Fruit fly (Drosophila melanogaster) whole organism, embryonic: Measurements from ENCODE around the gene Gnpat.

Source experiments
- Antp ChIP-seq: fragments of 200-800 bp; sonication (Bioruptor generic); optimal IDR thresholded peaks from 3 replicates; lab custom pipeline; 2016; ENCODE audit warnings: missing biosample characterization, missing genetic modification characterization
- Atf-2 ChIP-seq: fragments of 200-800 bp; sonication (Bioruptor generic); optimal IDR thresholded peaks from 2 replicates; lab custom pipeline; 2016; ENCODE audit warnings: missing biosample characterization, missing genetic modification characterization
- Bdp1 ChIP-seq: fragments of 200-800 bp; sonication (Bioruptor generic); optimal IDR thresholded peaks from 3 replicates; lab custom pipeline; 2016; ENCODE audit warnings: missing biosample characterization, missing genetic modification characterization
- CG10321 ChIP-seq: fragments of 200-800 bp; sonication (Bioruptor generic); IDR thresholded peaks from 2 replicates; pipeline ENCODE4 v1.3.6; 2022; ENCODE audit warnings: missing biosample characterization, missing genetic modification characterization
- CG1233 ChIP-seq: fragments of 200-800 bp; sonication (Bioruptor generic); optimal IDR thresholded peaks from 4 replicates; lab custom pipeline; 2018; ENCODE audit warnings: missing biosample characterization, mild to moderate bottlenecking, missing genetic modification characterization
- CG13424 ChIP-seq: fragments of 200-800 bp; sonication (Bioruptor generic); optimal IDR thresholded peaks from 2 replicates; lab custom pipeline; 2019; ENCODE audit warnings: missing biosample characterization, mild to moderate bottlenecking, missing genetic modification characterization, moderate library complexity
- CG13624 ChIP-seq: fragments of 200-800 bp; sonication (Bioruptor generic); optimal IDR thresholded peaks from 2 replicates; lab custom pipeline; 2016; ENCODE audit warnings: missing biosample characterization, missing genetic modification characterization
- CG15479 ChIP-seq: fragments of 200-800 bp; sonication (Bioruptor generic); optimal IDR thresholded peaks from 3 replicates; lab custom pipeline; 2019; ENCODE audit warnings: missing biosample characterization, mild to moderate bottlenecking, missing genetic modification characterization, moderate library complexity
- CG17612 ChIP-seq: fragments of 200-800 bp; sonication (Bioruptor generic); IDR thresholded peaks from 2 replicates; pipeline ENCODE4 v1.3.6; 2022; ENCODE audit warnings: missing biosample characterization, missing genetic modification characterization
- CG2712 ChIP-seq: fragments of 200-800 bp; optimal IDR thresholded peaks from 3 replicates; lab custom pipeline; 2019; ENCODE audit warnings: missing biosample characterization, mild to moderate bottlenecking, missing genetic modification characterization, moderate library complexity
- CG32772 ChIP-seq: fragments of 200-800 bp; sonication (Bioruptor generic); IDR thresholded peaks from 2 replicates; pipeline ENCODE4 v1.3.6; 2022; ENCODE audit warnings: missing biosample characterization, missing genetic modification characterization
- CG3407 ChIP-seq: fragments of 200-800 bp; sonication (Bioruptor generic); optimal IDR thresholded peaks from 2 replicates; lab custom pipeline; 2018; ENCODE audit warnings: missing biosample characterization, mild to moderate bottlenecking, missing genetic modification characterization
- CG3847 ChIP-seq: fragments of 200-800 bp; sonication (Bioruptor generic); IDR thresholded peaks from 2 replicates; pipeline ENCODE4 v1.3.6; 2022; ENCODE audit warnings: missing biosample characterization, missing genetic modification characterization
- CG3995 ChIP-seq: fragments of 200-800 bp; sonication (Bioruptor generic); optimal IDR thresholded peaks from 3 replicates; lab custom pipeline; 2016; ENCODE audit warnings: missing biosample characterization, missing genetic modification characterization
- CG4617 ChIP-seq: fragments of 200-800 bp; sonication (Bioruptor generic); optimal IDR thresholded peaks from 3 replicates; lab custom pipeline; 2016; ENCODE audit warnings: missing biosample characterization, missing genetic modification characterization, borderline replicate concordance
- CG4820 ChIP-seq: fragments of 200-800 bp; sonication (Bioruptor generic); optimal IDR thresholded peaks from 3 replicates; lab custom pipeline; 2016; ENCODE audit warnings: missing biosample characterization, missing genetic modification characterization
- CG6854 ChIP-seq: fragments of 200-800 bp; sonication (Bioruptor generic); optimal IDR thresholded peaks from 3 replicates; lab custom pipeline; 2017; ENCODE audit warnings: missing biosample characterization, mild to moderate bottlenecking, missing genetic modification characterization
- CG7556 ChIP-seq: fragments of 200-800 bp; sonication (Bioruptor generic); optimal IDR thresholded peaks from 2 replicates; lab custom pipeline; 2017; ENCODE audit warnings: missing biosample characterization, mild to moderate bottlenecking, missing genetic modification characterization
- E2f1 ChIP-seq: fragments of 200-800 bp; sonication (Bioruptor generic); IDR thresholded peaks from 2 replicates; pipeline ENCODE4 v1.3.6; 2022; ENCODE audit warnings: missing biosample characterization, missing genetic modification characterization
- Ets97D ChIP-seq: fragments of 200-800 bp; sonication (Bioruptor generic); optimal IDR thresholded peaks from 3 replicates; lab custom pipeline; 2016; ENCODE audit warnings: missing biosample characterization, missing genetic modification characterization
- Fer3 ChIP-seq: fragments of 200-800 bp; sonication (Bioruptor generic); optimal IDR thresholded peaks from 2 replicates; lab custom pipeline; 2018; ENCODE audit warnings: missing biosample characterization, mild to moderate bottlenecking, missing genetic modification characterization, moderate library complexity
- HHEX ChIP-seq: fragments of 200-800 bp; sonication (Bioruptor generic); optimal IDR thresholded peaks from 3 replicates; lab custom pipeline; 2017; ENCODE audit warnings: missing biosample characterization, mild to moderate bottlenecking, missing genetic modification characterization, missing genetic modification reagents
- HLH3B ChIP-seq: fragments of 200-800 bp; sonication (Bioruptor generic); IDR thresholded peaks from 2 replicates; pipeline ENCODE4 v1.3.6; 2022; ENCODE audit warnings: missing biosample characterization, missing genetic modification characterization
- Lhr ChIP-seq: fragments of 200-800 bp; sonication (Bioruptor generic); optimal IDR thresholded peaks from 3 replicates; lab custom pipeline; 2017; ENCODE audit warnings: mild to moderate bottlenecking, missing biosample characterization, missing genetic modification reagents, missing genetic modification characterization
- Mad ChIP-seq: fragments of 200-800 bp; sonication (Bioruptor generic); optimal IDR thresholded peaks from 2 replicates; lab custom pipeline; 2016; ENCODE audit warnings: missing biosample characterization, missing genetic modification characterization
- Meics ChIP-seq: fragments of 200-800 bp; sonication (Bioruptor generic); optimal IDR thresholded peaks from 2 replicates; lab custom pipeline; 2017; ENCODE audit warnings: missing biosample characterization, mild to moderate bottlenecking, missing genetic modification characterization
- Myb ChIP-seq: fragments of 200-800 bp; sonication (Bioruptor generic); optimal IDR thresholded peaks from 2 replicates; lab custom pipeline; 2016; ENCODE audit warnings: missing biosample characterization, missing genetic modification characterization
- Oli ChIP-seq: fragments of 200-800 bp; sonication (Bioruptor generic); optimal IDR thresholded peaks from 2 replicates; lab custom pipeline; 2018; ENCODE audit warnings: missing biosample characterization, mild to moderate bottlenecking, missing genetic modification characterization, moderate library complexity
- YL-1 ChIP-seq: fragments of 200-800 bp; sonication (Bioruptor generic); optimal IDR thresholded peaks from 3 replicates; lab custom pipeline; 2017; ENCODE audit warnings: missing biosample characterization, mild to moderate bottlenecking, missing genetic modification characterization
- aop ChIP-seq: fragments of 200-800 bp; sonication (Bioruptor generic); IDR thresholded peaks from 2 replicates; pipeline ENCODE4 v1.3.6; 2022; ENCODE audit warnings: missing biosample characterization, missing genetic modification characterization
- ato ChIP-seq: fragments of 200-800 bp; sonication (Bioruptor generic); IDR thresholded peaks from 2 replicates; pipeline ENCODE4 v1.3.6; 2022; ENCODE audit warnings: missing biosample characterization, missing genetic modification characterization; ENCODE audit not compliant: partially characterized antibody
- bbx ChIP-seq: fragments of 200-800 bp; sonication (Bioruptor generic); IDR thresholded peaks from 2 replicates; pipeline ENCODE4 v1.3.6; 2022; ENCODE audit warnings: missing biosample characterization, missing genetic modification characterization; ENCODE audit not compliant: partially characterized antibody
- bigmax ChIP-seq: fragments of 200-800 bp; sonication (Bioruptor generic); optimal IDR thresholded peaks from 2 replicates; lab custom pipeline; 2018; ENCODE audit warnings: missing biosample characterization, mild to moderate bottlenecking, missing genetic modification characterization
- crc ChIP-seq: fragments of 200-800 bp; sonication (Bioruptor generic); optimal IDR thresholded peaks from 2 replicates; lab custom pipeline; 2016; ENCODE audit warnings: missing biosample characterization, missing genetic modification characterization
- croc ChIP-seq: fragments of 200-800 bp; sonication (Bioruptor generic); conservative IDR thresholded peaks from 3 replicates; pipeline ENCODE4 v1.3.6; 2022; ENCODE audit warnings: missing biosample characterization, missing genetic modification characterization
- crp ChIP-seq, 2 experiments: fragments of 200-800 bp; sonication (Bioruptor generic); optimal IDR thresholded peaks; 2 replicates in 1 of 2; 3 replicates in 1 of 2; lab custom pipeline; 2017; ENCODE audit warnings: missing biosample characterization in 2 of 2, missing genetic modification characterization in 2 of 2, mild to moderate bottlenecking in 1 of 2, moderate library complexity in 1 of 2
- gem ChIP-seq: fragments of 200-800 bp; sonication (Bioruptor generic); optimal IDR thresholded peaks from 2 replicates; lab custom pipeline; 2019; ENCODE audit warnings: missing biosample characterization, mild to moderate bottlenecking, missing genetic modification characterization, moderate library complexity
- grau ChIP-seq: fragments of 200-800 bp; optimal IDR thresholded peaks from 3 replicates; lab custom pipeline; 2019; ENCODE audit warnings: missing biosample characterization, mild to moderate bottlenecking, missing genetic modification characterization, moderate library complexity
- gsb-n ChIP-seq: fragments of 200-800 bp; sonication (Bioruptor generic); optimal IDR thresholded peaks from 3 replicates; lab custom pipeline; 2018; ENCODE audit warnings: missing biosample characterization, mild to moderate bottlenecking, missing genetic modification characterization
- jing ChIP-seq: fragments of 200-800 bp; sonication (Bioruptor generic); optimal IDR thresholded peaks from 2 replicates; lab custom pipeline; 2018; ENCODE audit warnings: missing biosample characterization, mild to moderate bottlenecking, missing genetic modification characterization
- lola ChIP-seq, 3 experiments: fragments of >200 bp in 2 of 3; fragments of 200-800 bp in 1 of 3; sonication (Bioruptor generic) in 1 of 3; optimal IDR thresholded peaks; 2 replicates each; lab custom pipeline; 2017 to 2019; ENCODE audit warnings: missing biosample characterization in 3 of 3, missing genetic modification characterization in 3 of 3, mild to moderate bottlenecking in 1 of 3, moderate library complexity in 1 of 3
- lov ChIP-seq, 2 experiments: fragments of 200-800 bp in 1 of 2; fragments of >200 bp in 1 of 2; sonication (Bioruptor generic) in 1 of 2; IDR thresholded peaks in 1 of 2; optimal IDR thresholded peaks in 1 of 2; 2 replicates in 1 of 2; 3 replicates in 1 of 2; pipeline versions ENCODE4 v1.3.6 to Lab custom; 2017 to 2022; ENCODE audit warnings: missing biosample characterization in 1 of 2, missing genetic modification characterization in 1 of 2
- ranshi ChIP-seq: fragments of 200-800 bp; sonication (Bioruptor generic); IDR thresholded peaks from 2 replicates; pipeline ENCODE4 v1.3.6; 2022; ENCODE audit warnings: missing biosample characterization, missing genetic modification characterization
- sens ChIP-seq: fragments of 200-800 bp; sonication (Bioruptor generic); peaks from one replicate; lab custom pipeline; 2016; ENCODE audit warnings: missing biosample characterization, missing genetic modification characterization
- sqz ChIP-seq: fragments of 200-800 bp; sonication (Bioruptor generic); optimal IDR thresholded peaks from 3 replicates; lab custom pipeline; 2018; ENCODE audit warnings: missing biosample characterization, mild to moderate bottlenecking, missing genetic modification characterization
- trh ChIP-seq: fragments of 200-800 bp; sonication (Bioruptor generic); optimal IDR thresholded peaks from 2 replicates; lab custom pipeline; 2016; ENCODE audit warnings: missing biosample characterization, missing genetic modification characterization
- vfl ChIP-seq: fragments of 200-800 bp; sonication (Bioruptor generic); optimal IDR thresholded peaks from 2 replicates; lab custom pipeline; 2016; ENCODE audit warnings: missing biosample characterization, missing genetic modification characterization
- wor ChIP-seq: fragments of 200-800 bp; sonication (Bioruptor generic); IDR thresholded peaks from 2 replicates; pipeline ENCODE4 v1.3.6; 2022; ENCODE audit warnings: missing biosample characterization, missing genetic modification characterization

Gnpat gene

DNA sequence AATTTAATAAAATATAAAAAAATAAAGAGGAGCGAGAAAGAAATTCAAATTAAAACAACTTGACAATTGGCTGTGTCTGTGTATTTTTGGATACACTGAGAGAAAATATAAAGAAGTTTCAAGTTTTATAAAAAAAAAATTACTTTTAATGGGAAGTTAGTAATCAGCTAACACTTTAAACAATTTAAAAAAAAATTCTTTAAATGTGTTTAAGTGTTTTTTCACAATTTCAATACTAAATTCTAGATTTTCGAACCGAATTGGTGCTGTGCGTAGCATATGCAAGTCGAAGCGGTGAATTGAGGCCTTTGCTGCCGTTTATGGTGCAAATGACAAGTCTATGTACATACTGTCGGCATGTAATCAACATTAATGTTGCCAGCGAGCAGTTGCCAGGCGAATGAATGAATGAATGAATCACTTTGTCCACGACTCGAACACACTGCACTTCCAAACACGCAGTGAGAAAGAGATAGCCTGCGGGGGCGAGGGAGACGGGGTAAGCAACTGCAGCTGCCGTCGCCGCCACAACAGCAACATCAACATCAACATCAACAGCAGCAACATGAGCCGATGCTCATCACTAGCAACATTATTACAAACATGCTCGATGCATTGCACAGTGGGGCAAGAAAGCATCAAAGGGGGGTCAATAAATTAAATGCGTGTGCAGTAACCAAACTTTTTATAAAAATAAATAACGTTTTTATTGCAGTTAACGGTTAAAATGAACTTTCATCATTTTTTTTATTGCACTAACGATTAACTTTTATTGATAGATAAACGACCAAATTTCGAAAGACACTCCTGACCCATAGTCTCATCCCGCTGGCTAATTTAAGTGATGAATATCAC, 45.0 kb downstream of the Gnpat start (continued):
- TF ChIP-seq gsb-n (tag; lab: Kevin White, UChicago) (peak; percentile 71), CG15479 (GFP tag; lab: Kevin White, UChicago) (no peak), wor (GFP tag; lab: Robert Waterston, UW) (peak; percentile 60), CG1233 (GFP tag; lab: Kevin White, UChicago) (no peak), bbx (GFP tag; lab: Robert Waterston, UW) (no peak; the same call in 1 of the 2 replicates), lola (GFP tag; optimal IDR thresholded peaks at IDR 0.05; lab: Kevin White, UChicago) (peak in 1 of 3 experiments; percentile 81), CG2712 (tag; lab: Kevin White, UChicago) (peak; percentile 89), sens (GFP tag; lab: Kevin White, UChicago) (peak; percentile 95), bigmax (GFP tag; lab: Kevin White, UChicago) (no peak), YL-1 (GFP tag; lab: Kevin White, UChicago) (no peak), Bdp1 (GFP tag; lab: Kevin White, UChicago) (no peak), jing (GFP tag; lab: Kevin White, UChicago) (peak; percentile 68), CG4617 (GFP tag; lab: Kevin White, UChicago) (peak; percentile 29), Fer3 (tag; lab: Kevin White, UChicago) (peak; percentile 38), CG13424 (tag; lab: Kevin White, UChicago) (peak; percentile 59), Myb (GFP tag; lab: Kevin White, UChicago) (no peak), HHEX (peak; percentile 64), CG17612 (GFP tag; lab: Robert Waterston, UW) (no peak), CG13624 (no peak), vfl (GFP tag; lab: Kevin White, UChicago) (no peak), HLH3B (GFP tag; lab: Robert Waterston, UW) (peak; percentile 79), Antp (GFP tag; lab: Kevin White, UChicago) (peak; percentile 60), CG7556 (GFP tag; lab: Kevin White, UChicago) (peak; percentile 69), Meics (no peak), CG10321 (no peak; the same call in 1 of the 2 replicates), aop (no peak), sqz (GFP tag; lab: Kevin White, UChicago) (no peak), CG3995 (GFP tag; lab: Kevin White, UChicago) (no peak), CG3407 (GFP tag; lab: Kevin White, UChicago) (peak; percentile 76), Ets97D (GFP tag; lab: Kevin White, UChicago) (no peak), CG3847 (GFP tag; lab: Robert Waterston, UW) (no peak), CG32772 (GFP tag; lab: Robert Waterston, UW) (peak; percentile 74; the same call in 1 of the 2 replicates), crp (GFP tag; optimal IDR thresholded peaks at IDR 0.05; lab: Kevin White, UChicago) (peak in 1 of 2 experiments; percentile 22), crc (GFP tag; lab: Kevin White, UChicago) (no peak), CG6854 (GFP tag; lab: Kevin White, UChicago) (no peak), trh (GFP tag; lab: Kevin White, UChicago) (peak; percentile 37), ranshi (GFP tag; lab: Robert Waterston, UW) (peak; percentile 24; the same call in 1 of the 2 replicates), lov (optimal IDR thresholded peaks at IDR 0.05; lab: Kevin White, UChicago) (no peak), lov (GFP tag; IDR thresholded peaks at IDR 0.05; lab: Robert Waterston, UW) (no peak; the same call in 2 of the 3 replicates), Oli (tag; lab: Kevin White, UChicago) (peak; percentile 80), grau (tag; lab: Kevin White, UChicago) (peak; percentile 66), Lhr (peak; percentile 42), E2f1 (GFP tag; lab: Robert Waterston, UW) (peak; percentile 61; the same call in 1 of the 2 replicates), Atf-2 (GFP tag; lab: Kevin White, UChicago) (peak; percentile 45), croc (GFP tag; lab: Robert Waterston, UW) (peak; percentile 81), ato (GFP tag; lab: Robert Waterston, UW) (no peak), gem (peak; percentile 89), Mad (GFP tag; lab: Kevin White, UChicago) (peak; percentile 39), CG4820 (GFP tag; lab: Kevin White, UChicago) (peak; percentile 68)
